Worm (Caenorhabditis elegans): ENCODE results near the gene F35A5.1.

F35A5.1 gene

ce11 chrX:3793389-3793788 lies 13.9 kb upstream of the F35A5.1 start (continued):
- no peak for TF ChIP-seq F57C9.4 (tag; optimal IDR thresholded peaks at IDR 0.05)

ce11 chrX:3794161-3794560 lies 13.1 kb upstream of the F35A5.1 start:
- peak; percentile 72 for TF ChIP-seq zfh-2 (GFP tag; conservative IDR thresholded peaks at IDR 0.05)
- no peak for TF ChIP-seq hrde-1 (tag; optimal IDR thresholded peaks at IDR 0.05; ENCODE audit: borderline replicate concordance)
- no peak for TF ChIP-seq hmg-1.2 (GFP tag; IDR thresholded peaks at IDR 0.05)
- TF ChIP-seq ztf-6 (GFP tag; IDR thresholded peaks at IDR 0.05) = no peak

- TF ChIP-seq F39B2.1 (GFP tag; IDR thresholded peaks at IDR 0.05) (no peak), ztf-26 (tag; optimal IDR thresholded peaks at IDR 0.05) (no peak), ceh-27 (GFP tag; optimal IDR thresholded peaks at IDR 0.05) (no peak), Y53F4B.3 (GFP tag; IDR thresholded peaks at IDR 0.05) (no peak), rcor-1 (GFP tag; IDR thresholded peaks at IDR 0.05) (no peak), lin-26 (GFP tag; IDR thresholded peaks at IDR 0.05) (no peak), nhr-120 (GFP tag; IDR thresholded peaks at IDR 0.05) (no peak), Y95B8A.8 (GFP tag; IDR thresholded peaks at IDR 0.05) (no peak), ZK185.1 (tag; optimal IDR thresholded peaks at IDR 0.05; ENCODE audit: poor library complexity, severe bottlenecking) (no peak)
Measured at ce11 chrX:3795642-3796041, 11.6 kb upstream of the F35A5.1 start, which contains the start of gene F35A5.5. TSS of gene F35A5.5 (minus strand) at chrX:3795742.

- TF ChIP-seq lin-35 (GFP tag; optimal IDR thresholded peaks at IDR 0.05) (no peak), Y79H2A.3 (GFP tag; conservative IDR thresholded peaks at IDR 0.05) (no peak), tbx-9 (tag; optimal IDR thresholded peaks at IDR 0.05; ENCODE audit: borderline replicate concordance) (no peak), die-1 (tag; optimal IDR thresholded peaks at IDR 0.05) (no peak), cebp-1 (GFP tag; IDR thresholded peaks at IDR 0.05) (no peak), cebp-1 (tag; optimal IDR thresholded peaks at IDR 0.05) (no peak), ets-4 (GFP tag; optimal IDR thresholded peaks at IDR 0.05) (no peak), gei-17 (GFP tag; optimal IDR thresholded peaks at IDR 0.05) (no peak), ceh-27 (GFP tag; optimal IDR thresholded peaks at IDR 0.05) (no peak)
Measured at ce11 chrX:3797882-3798281, 9.4 kb upstream of the F35A5.1 start, which contains the start of gene abu-10. TSS of gene abu-10 (plus strand) at chrX:3798182.

ce11 chrX:3798288-3798687 lies 9.0 kb upstream of the F35A5.1 start:
- 0 out of 2 replicates have a peak, but pooled peaks have one; percentile 9 for TF ChIP-seq egrh-3 (GFP tag; IDR thresholded peaks at IDR 0.05)
- peak; percentile 65 for TF ChIP-seq zfh-2 (GFP tag; conservative IDR thresholded peaks at IDR 0.05)
- TF ChIP-seq B0336.3 (GFP tag; IDR thresholded peaks at IDR 0.05) = no peak

ce11 chrX:3802743-3803142 lies 4.5 kb upstream of the F35A5.1 start:
- no peak for TF ChIP-seq dpl-1 (GFP tag; optimal IDR thresholded peaks at IDR 0.05)
- no peak for TF ChIP-seq fkh-3 (tag; optimal IDR thresholded peaks at IDR 0.05)
- TF ChIP-seq zfh-2 (GFP tag; conservative IDR thresholded peaks at IDR 0.05) = peak; percentile 74
- TF ChIP-seq nfyb-1 (GFP tag; IDR thresholded peaks at IDR 0.05) = 0 out of 2 replicates have a peak, but pooled peaks have one; percentile 35

ce11 chrX:3803314-3803713 lies 4.0 kb upstream of the F35A5.1 start, which contains the start of gene F35A5.8:
TSS of gene F35A5.8 (minus strand) at chrX:3803464.
- TF ChIP-seq lin-40 (tag; optimal IDR thresholded peaks at IDR 0.05) = no peak
- TF ChIP-seq pha-4 (tag; optimal IDR thresholded peaks at IDR 0.05) = no peak
- TF ChIP-seq ztf-18 (tag; optimal IDR thresholded peaks at IDR 0.05) = peak; percentile 94
- TF ChIP-seq hmg-1.2 (GFP tag; IDR thresholded peaks at IDR 0.05) = peak; percentile 32
- TF ChIP-seq F33H1.4 (GFP tag; IDR thresholded peaks at IDR 0.05) = no peak
- TF ChIP-seq nhr-80 (tag; optimal IDR thresholded peaks at IDR 0.05) = peak; percentile 54
- no peak for TF ChIP-seq bed-2 (GFP tag; IDR thresholded peaks at IDR 0.05)
- TF ChIP-seq egl-18 (GFP tag; IDR thresholded peaks at IDR 0.05) = no peak
- TF ChIP-seq ceh-58 (GFP tag; IDR thresholded peaks at IDR 0.05) = no peak
- peak in 1 of 3 experiments; percentile 70 for TF ChIP-seq lin-35 (GFP tag; optimal IDR thresholded peaks at IDR 0.05)
- peak; percentile 16 for TF ChIP-seq K12H6.12 (tag; optimal IDR thresholded peaks at IDR 0.05)
- TF ChIP-seq Y95B8A.8 (GFP tag; IDR thresholded peaks at IDR 0.05) = no peak
- TF ChIP-seq F57A8.1 (GFP tag; optimal IDR thresholded peaks at IDR 0.05) = no peak
- no peak for TF ChIP-seq ceh-79 (tag; optimal IDR thresholded peaks at IDR 0.05)
- no peak for TF ChIP-seq F39B2.1 (GFP tag; IDR thresholded peaks at IDR 0.05)
- peak; percentile 30 for TF ChIP-seq tbp1 (GFP tag; optimal IDR thresholded peaks at IDR 0.05)
